Fruit fly (Drosophila melanogaster) whole organism, pupa: ENCODE data around the gene Pdxk.

ENCODE experiments used
- CG10348 ChIP-seq: fragments of 200-800 bp; sonication (Bioruptor generic); IDR thresholded peaks from 2 replicates; pipeline ENCODE4 v1.3.6; 2022; ENCODE audit warnings: missing biosample characterization, missing genetic modification characterization
- CG13204 ChIP-seq: fragments of 200-800 bp; sonication (Bioruptor generic); optimal IDR thresholded peaks from 2 replicates; lab custom pipeline; 2018; ENCODE audit warnings: missing biosample characterization, mild to moderate bottlenecking, missing genetic modification characterization, moderate library complexity
- CG15710 ChIP-seq: fragments of 200-800 bp; sonication (Bioruptor generic); optimal IDR thresholded peaks from 2 replicates; lab custom pipeline; 2018; ENCODE audit warnings: missing biosample characterization, mild to moderate bottlenecking, missing genetic modification characterization, moderate library complexity
- CG17806 ChIP-seq: fragments of 200-800 bp; sonication (Bioruptor generic); optimal IDR thresholded peaks from 2 replicates; lab custom pipeline; 2018; ENCODE audit warnings: missing biosample characterization, mild to moderate bottlenecking, missing genetic modification characterization, moderate library complexity
- CG32121 ChIP-seq: fragments of 200-800 bp; sonication (Bioruptor generic); IDR thresholded peaks from 2 replicates; pipeline ENCODE4 v1.3.6; 2022; ENCODE audit warnings: missing biosample characterization, missing genetic modification characterization
- CG34367 ChIP-seq: fragments of 200-800 bp; sonication (Bioruptor generic); optimal IDR thresholded peaks from 2 replicates; lab custom pipeline; 2018; ENCODE audit warnings: missing biosample characterization, mild to moderate bottlenecking, missing genetic modification characterization
- CG4496 ChIP-seq: fragments of 200-800 bp; sonication (Bioruptor generic); IDR thresholded peaks from 3 replicates; pipeline ENCODE4 v1.3.6; 2022; ENCODE audit warnings: missing biosample characterization, missing genetic modification characterization
- CG8159 ChIP-seq: fragments of 200-800 bp; sonication (Bioruptor generic); optimal IDR thresholded peaks from 3 replicates; lab custom pipeline; 2018; ENCODE audit warnings: missing biosample characterization, mild to moderate bottlenecking, missing genetic modification characterization, moderate library complexity
- CG8301 ChIP-seq: fragments of 200-800 bp; sonication (Bioruptor generic); optimal IDR thresholded peaks from 2 replicates; lab custom pipeline; 2018; ENCODE audit warnings: missing biosample characterization, mild to moderate bottlenecking, missing genetic modification characterization
- CG9948 ChIP-seq: fragments of 200-800 bp; sonication (Bioruptor generic); optimal IDR thresholded peaks from 2 replicates; lab custom pipeline; 2018; ENCODE audit warnings: missing biosample characterization, mild to moderate bottlenecking, missing genetic modification characterization, moderate library complexity
- D1 ChIP-seq: fragments of 200-800 bp; sonication (Bioruptor generic); optimal IDR thresholded peaks from 2 replicates; lab custom pipeline; 2018; ENCODE audit warnings: missing biosample characterization, mild to moderate bottlenecking, missing genetic modification characterization, moderate library complexity
- EcR ChIP-seq: fragments of 200-800 bp; sonication (Bioruptor generic); optimal IDR thresholded peaks from 3 replicates; lab custom pipeline; 2019; ENCODE audit warnings: missing biosample characterization, missing genetic modification characterization, mild to moderate bottlenecking, moderate library complexity, missing genetic modification reagents
- Ets98B ChIP-seq: fragments of 200-800 bp; sonication (Bioruptor generic); IDR thresholded peaks from 2 replicates; pipeline ENCODE4 v1.3.6; 2022; ENCODE audit warnings: missing biosample characterization, missing genetic modification characterization
- Pif1A ChIP-seq: fragments of 200-800 bp; sonication (Bioruptor generic); optimal IDR thresholded peaks from 3 replicates; lab custom pipeline; 2016; ENCODE audit warnings: missing biosample characterization, missing genetic modification characterization
- Pif1B ChIP-seq: fragments of 200-800 bp; sonication (Bioruptor generic); optimal IDR thresholded peaks from 3 replicates; lab custom pipeline; 2016; ENCODE audit warnings: missing biosample characterization, missing genetic modification characterization
- Snoo ChIP-seq: fragments of 200-800 bp; sonication (Bioruptor generic); optimal IDR thresholded peaks from 3 replicates; lab custom pipeline; 2017; ENCODE audit warnings: missing biosample characterization, mild to moderate bottlenecking, missing genetic modification characterization, inconsistent platforms
- fd96Ca ChIP-seq: fragments of 200-800 bp; sonication (Bioruptor generic); IDR thresholded peaks from 3 replicates; pipeline ENCODE4 v1.3.6; 2022; ENCODE audit warnings: missing biosample characterization, missing genetic modification characterization
- gl ChIP-seq: fragments of 200-800 bp; sonication (Bioruptor generic); optimal IDR thresholded peaks from 2 replicates; lab custom pipeline; 2018; ENCODE audit warnings: missing biosample characterization, mild to moderate bottlenecking, missing genetic modification characterization
- rn ChIP-seq: fragments of 200-800 bp; sonication (Bioruptor generic); IDR thresholded peaks from 2 replicates; pipeline ENCODE4 v1.3.6; 2022; ENCODE audit warnings: missing biosample characterization, missing genetic modification characterization

Gene Pdxk

dm6 chr3L:9399013-9399750, 39.1 kb downstream of the Pdxk start, which contains the start of gene CG4080:
TSS of gene CG4080 (minus strand) at chr3L:9399227.
- TF ChIP-seq Snoo (tag; lab: Kevin White, UChicago) (no peak), CG9948 (tag; lab: Kevin White, UChicago) (no peak), CG4496 (GFP tag; lab: Robert Waterston, UW) (no peak), CG8159 (tag; lab: Kevin White, UChicago) (peak; percentile 68), Pif1A (peak; percentile 28), CG32121 (GFP tag; lab: Robert Waterston, UW) (no peak), CG34367 (peak; percentile 13), EcR (peak; percentile 48), D1 (tag; lab: Kevin White, UChicago) (no peak)

dm6 chr3L:9399855-9400254, 39.7 kb downstream of the Pdxk start:
- TF ChIP-seq CG8301 (tag; lab: Kevin White, UChicago) (no peak), EcR (peak; percentile 63)

- peak; percentile 8; the same call in 1 of the 3 replicates for TF ChIP-seq CG4496 (GFP tag; lab: Robert Waterston, UW)
- TF ChIP-seq CG34367: no peak
- TF ChIP-seq CG10348 (GFP tag; lab: Robert Waterston, UW): no peak
- TF ChIP-seq, all 21 proteins: peak for 1
These were observed 40.7 kb downstream of the Pdxk start for dm6 chr3L:9400697-9401353.

DNA sequence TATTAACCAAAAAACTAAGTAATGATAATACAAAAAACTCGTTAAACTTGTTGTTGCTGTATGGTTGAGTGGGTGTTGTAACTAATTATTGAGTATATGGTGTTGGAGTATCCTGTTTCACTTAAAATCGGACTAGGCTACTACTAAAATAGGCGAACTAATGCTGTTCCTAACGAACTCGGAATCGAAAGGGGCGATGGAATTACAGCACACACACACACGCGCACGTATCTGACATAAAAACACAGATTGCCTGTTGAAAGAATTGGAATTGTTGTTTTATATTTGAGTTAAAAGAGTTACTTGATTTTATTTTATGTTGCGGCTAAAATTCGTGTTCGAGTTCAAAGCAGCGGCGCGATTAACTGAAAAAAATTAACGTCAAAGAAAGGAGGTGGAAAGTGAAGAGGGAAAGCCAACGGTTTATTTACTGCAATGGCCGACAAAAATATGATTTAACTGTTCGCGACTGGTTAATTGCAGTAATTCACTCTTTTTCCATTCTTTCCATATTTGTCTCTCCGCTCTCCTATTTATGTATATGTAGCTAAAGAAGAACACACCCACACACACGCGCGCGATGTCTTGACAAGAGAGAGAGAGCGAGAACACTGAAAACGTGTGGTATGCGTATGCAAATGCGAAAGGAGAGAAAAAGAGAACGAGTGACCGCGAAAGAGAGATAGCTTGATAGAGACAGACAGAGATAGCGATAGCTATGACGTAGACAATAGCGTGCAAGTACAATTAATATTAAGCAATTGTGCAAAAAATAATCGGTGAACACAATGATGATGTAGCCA, 41.4 kb downstream of the Pdxk start:
- TF ChIP-seq fd96Ca (GFP tag; lab: Robert Waterston, UW): no peak
- no peak for TF ChIP-seq CG4496 (GFP tag; lab: Robert Waterston, UW)
- peak; percentile 22; the same call in 1 of the 2 replicates for TF ChIP-seq Ets98B
- TF ChIP-seq CG15710 (tag; lab: Kevin White, UChicago): no peak
- TF ChIP-seq EcR: peak; percentile 23
- TF ChIP-seq Pif1B (GFP tag; lab: Kevin White, UChicago): peak; percentile 21
- no peak for TF ChIP-seq rn
- TF ChIP-seq, all 21 proteins: peak for 3

DNA sequence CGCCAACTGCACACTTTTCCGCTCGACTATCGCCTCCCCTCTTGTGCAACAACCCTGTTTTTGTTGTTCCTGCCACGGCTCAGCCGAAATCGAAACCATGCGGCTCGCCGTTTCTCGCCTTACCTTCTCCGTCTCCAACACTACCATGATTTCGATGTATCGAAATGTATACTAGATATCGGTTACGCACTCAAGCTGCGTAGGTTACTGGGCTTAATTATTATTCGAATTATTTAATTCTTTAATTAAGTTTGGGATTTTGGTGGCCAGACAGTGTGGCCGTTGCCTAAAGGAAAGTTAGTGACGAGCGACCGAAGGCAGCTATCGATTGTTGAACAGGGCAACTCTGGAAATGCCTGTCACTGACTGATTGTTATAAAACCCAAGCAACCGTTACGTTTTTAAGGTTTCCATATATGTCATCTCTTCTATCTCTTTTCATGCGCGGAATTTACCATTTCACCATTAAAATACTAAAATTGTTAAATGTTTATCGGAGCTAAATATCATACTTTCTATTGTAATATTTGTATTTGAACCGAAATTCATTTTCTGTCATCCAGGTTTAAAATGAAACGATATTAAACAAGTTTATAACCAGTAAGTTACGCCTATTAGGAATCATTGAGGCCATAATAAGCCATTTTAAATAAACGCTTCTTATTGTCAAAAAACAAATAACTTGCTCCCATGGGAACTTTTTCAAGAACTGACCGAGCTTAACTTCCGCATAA, 42.2 kb downstream of the Pdxk start, which contains the start of gene eIF4E1:
Gene eIF4E1 (minus strand): TSS at position 304 of the 734 bp plus-strand sequence.
- TF ChIP-seq CG9948 (tag; lab: Kevin White, UChicago) (no peak), CG32121 (GFP tag; lab: Robert Waterston, UW) (no peak), EcR (no peak), Pif1A (no peak), CG13204 (GFP tag; lab: Kevin White, UChicago) (no peak), CG8301 (tag; lab: Kevin White, UChicago) (no peak), CG4496 (GFP tag; lab: Robert Waterston, UW) (no peak), rn (no peak), Ets98B (no peak), CG15710 (tag; lab: Kevin White, UChicago) (no peak), CG17806 (no peak), CG8159 (tag; lab: Kevin White, UChicago) (no peak), Snoo (tag; lab: Kevin White, UChicago) (no peak), fd96Ca (GFP tag; lab: Robert Waterston, UW) (no peak), CG10348 (GFP tag; lab: Robert Waterston, UW) (no peak), gl (tag; lab: Kevin White, UChicago) (no peak)

dm6 chr3L:9404497-9404896, 44.4 kb downstream of the Pdxk start, which contains the start of gene Cpr67B:
TSS of gene Cpr67B (plus strand) at chr3L:9404797.
- TF ChIP-seq Pif1B (GFP tag; lab: Kevin White, UChicago): no peak
- no peak for TF ChIP-seq fd96Ca (GFP tag; lab: Robert Waterston, UW)
- TF ChIP-seq, all 21 proteins: peak for 0
